Worm (Caenorhabditis elegans) whole organism, mixed stage, embryonic: ENCODE data around the gene crb-3.

ENCODE experiments used
- M03D4.4 ChIP-seq: sonication (generic microtip); optimal IDR thresholded peaks from 2 replicates; lab custom pipeline; 2017; ENCODE audit warnings: mild to moderate bottlenecking, missing genetic modification characterization, missing compliant biosample characterization
- bed-3 ChIP-seq: fragments of 200-800 bp; sonication (Bioruptor generic); optimal IDR thresholded peaks from 3 replicates; lab custom pipeline; 2018; ENCODE audit warnings: mild to moderate bottlenecking, missing genetic modification characterization, moderate library complexity, missing compliant biosample characterization
- blmp-1 ChIP-seq: fragments of 150-350 bp; optimal IDR thresholded peaks from 2 replicates; lab custom pipeline; 2014; ENCODE audit warnings: missing biosample characterization, missing genetic modification characterization
- ceh-43 ChIP-seq: fragments of 200-800 bp; sonication (Bioruptor generic); optimal IDR thresholded peaks from 2 replicates; lab custom pipeline; 2018; ENCODE audit warnings: mild to moderate bottlenecking, missing genetic modification characterization, moderate library complexity, missing compliant biosample characterization
- ces-1 ChIP-seq: fragments of 150-350 bp; optimal IDR thresholded peaks from 2 replicates; lab custom pipeline; 2014; ENCODE audit warnings: missing biosample characterization, missing genetic modification reagents, missing genetic modification characterization
- cnd-1 ChIP-seq: fragments of 200-800 bp; sonication (Bioruptor generic); optimal IDR thresholded peaks from 2 replicates; lab custom pipeline; 2018; ENCODE audit warnings: mild to moderate bottlenecking, missing genetic modification characterization, missing compliant biosample characterization
- drap-1 ChIP-seq: fragments of 200-800 bp; sonication (Bioruptor generic); optimal IDR thresholded peaks from 3 replicates; lab custom pipeline; 2018; ENCODE audit warnings: mild to moderate bottlenecking, missing genetic modification characterization, missing compliant biosample characterization
- elt-3 ChIP-seq: fragments of 150-350 bp; optimal IDR thresholded peaks from 2 replicates; lab custom pipeline; 2014; ENCODE audit warnings: missing biosample characterization, missing genetic modification characterization
- flh-1 ChIP-seq: fragments of 200-800 bp; sonication (Bioruptor generic); optimal IDR thresholded peaks from 2 replicates; lab custom pipeline; 2018; ENCODE audit warnings: mild to moderate bottlenecking, missing genetic modification characterization, moderate library complexity, missing compliant biosample characterization
- ham-2 ChIP-seq: fragments of 200-800 bp; sonication (Bioruptor generic); optimal IDR thresholded peaks from 2 replicates; lab custom pipeline; 2018; ENCODE audit warnings: mild to moderate bottlenecking, missing genetic modification characterization, missing compliant biosample characterization
- hlh-1 ChIP-seq: fragments of 150-350 bp; optimal IDR thresholded peaks from 2 replicates; lab custom pipeline; 2014; ENCODE audit warnings: missing biosample characterization, missing genetic modification reagents, missing genetic modification characterization
- lin-13 ChIP-seq: fragments of 150-350 bp; optimal IDR thresholded peaks from 2 replicates; lab custom pipeline; 2014; ENCODE audit warnings: missing biosample characterization, missing genetic modification characterization
- lin-32 ChIP-seq: fragments of 200-800 bp; sonication (Bioruptor generic); optimal IDR thresholded peaks from 2 replicates; lab custom pipeline; 2018; ENCODE audit warnings: mild to moderate bottlenecking, missing genetic modification characterization, missing compliant biosample characterization
- lsy-2 ChIP-seq: fragments of 150-350 bp; optimal IDR thresholded peaks from 2 replicates; lab custom pipeline; 2014; ENCODE audit warnings: missing biosample characterization, missing genetic modification characterization
- mep-1 ChIP-seq: fragments of 150-350 bp; optimal IDR thresholded peaks from 2 replicates; lab custom pipeline; 2017; ENCODE audit warnings: missing biosample characterization, missing genetic modification reagents, missing genetic modification characterization, inconsistent platforms
- mls-2 ChIP-seq: sonication (generic microtip); optimal IDR thresholded peaks from 2 replicates; lab custom pipeline; 2016; ENCODE audit warnings: mild to moderate bottlenecking, missing genetic modification characterization, moderate library complexity, missing compliant biosample characterization
- nhr-12 ChIP-seq: fragments of 150-350 bp; optimal IDR thresholded peaks from 2 replicates; lab custom pipeline; 2014; ENCODE audit warnings: missing biosample characterization, missing genetic modification characterization
- nhr-2 ChIP-seq: fragments of 150-350 bp; optimal IDR thresholded peaks from 2 replicates; lab custom pipeline; 2014; ENCODE audit warnings: missing biosample characterization, missing genetic modification characterization
- nhr-237 ChIP-seq: fragments of 150-350 bp; optimal IDR thresholded peaks from 2 replicates; lab custom pipeline; 2014; ENCODE audit warnings: missing biosample characterization, missing genetic modification characterization
- nhr-28 ChIP-seq: fragments of 150-350 bp; optimal IDR thresholded peaks from 2 replicates; lab custom pipeline; 2014; ENCODE audit warnings: missing biosample characterization, missing genetic modification characterization
- nhr-76 ChIP-seq: sonication (generic microtip); optimal IDR thresholded peaks from 2 replicates; lab custom pipeline; 2017; ENCODE audit warnings: missing biosample characterization, missing genetic modification characterization
- pha-4 ChIP-seq: fragments of 150-350 bp; optimal IDR thresholded peaks from 2 replicates; lab custom pipeline; 2018; ENCODE audit warnings: missing biosample characterization, missing genetic modification reagents, missing genetic modification characterization
- sem-2 ChIP-seq: fragments of 200-800 bp; sonication (Bioruptor generic); optimal IDR thresholded peaks from 2 replicates; lab custom pipeline; 2018; ENCODE audit warnings: mild to moderate bottlenecking, missing genetic modification characterization, missing compliant biosample characterization
- snpc-4 ChIP-seq: fragments of 150-350 bp; optimal IDR thresholded peaks from 2 replicates; lab custom pipeline; 2014; ENCODE audit warnings: missing biosample characterization, missing genetic modification characterization
- sptf-1 ChIP-seq: sonication (generic microtip); optimal IDR thresholded peaks from 2 replicates; lab custom pipeline; 2017; ENCODE audit warnings: mild to moderate bottlenecking, missing genetic modification characterization, moderate library complexity, missing compliant biosample characterization
- tbx-8 ChIP-seq: fragments of 200-800 bp; sonication (Bioruptor generic); optimal IDR thresholded peaks from 2 replicates; lab custom pipeline; 2018; ENCODE audit warnings: mild to moderate bottlenecking, missing genetic modification characterization, moderate library complexity, missing compliant biosample characterization
- zip-8 ChIP-seq: fragments of 150-350 bp; optimal IDR thresholded peaks from 2 replicates; lab custom pipeline; 2014; ENCODE audit warnings: missing biosample characterization, missing genetic modification characterization
- ztf-11 ChIP-seq: fragments of 150-350 bp; optimal IDR thresholded peaks from 2 replicates; lab custom pipeline; 2014; ENCODE audit warnings: missing biosample characterization, missing genetic modification characterization

crb-3 gene

ce11 chrX:9166921-9167320, 36.6 kb upstream of the crb-3 start, which contains the start of gene B0563.10:
Gene B0563.10 (minus strand): TSS chrX:9167245.
- no peak for TF ChIP-seq sem-2 (GFP tag; lab: Kevin White, UChicago)
- TF ChIP-seq nhr-12 = no peak
- no peak for TF ChIP-seq pha-4 (tag; lab: Kevin White, UChicago)
- TF ChIP-seq elt-3 (tag; lab: Kevin White, UChicago) = no peak
- TF ChIP-seq lsy-2 = no peak
- no peak for TF ChIP-seq sptf-1
- no peak for TF ChIP-seq blmp-1 (tag; lab: Kevin White, UChicago)
- TF ChIP-seq drap-1 (GFP tag; lab: Kevin White, UChicago) = no peak
- no peak for TF ChIP-seq tbx-8
- TF ChIP-seq lin-13 = no peak
- no peak for TF ChIP-seq nhr-28 (tag; lab: Kevin White, UChicago)
- TF ChIP-seq nhr-76 (tag; lab: Kevin White, UChicago) = no peak
- no peak for TF ChIP-seq hlh-1 (tag; lab: Kevin White, UChicago)

- no peak for TF ChIP-seq ham-2 (GFP tag; lab: Kevin White, UChicago)
- TF ChIP-seq blmp-1 (tag; lab: Kevin White, UChicago) = no peak
- TF ChIP-seq zip-8 (tag; lab: Kevin White, UChicago) = no peak
- no peak for TF ChIP-seq mep-1 (tag; lab: Kevin White, UChicago)
- no peak for TF ChIP-seq hlh-1 (tag; lab: Kevin White, UChicago)
- no peak for TF ChIP-seq sem-2 (GFP tag; lab: Kevin White, UChicago)
Measured at ce11 chrX:9168239-9168638, 35.3 kb upstream of the crb-3 start, which contains the start of gene B0563.9. Gene B0563.9 (plus strand): TSS chrX:9168539.

DNA sequence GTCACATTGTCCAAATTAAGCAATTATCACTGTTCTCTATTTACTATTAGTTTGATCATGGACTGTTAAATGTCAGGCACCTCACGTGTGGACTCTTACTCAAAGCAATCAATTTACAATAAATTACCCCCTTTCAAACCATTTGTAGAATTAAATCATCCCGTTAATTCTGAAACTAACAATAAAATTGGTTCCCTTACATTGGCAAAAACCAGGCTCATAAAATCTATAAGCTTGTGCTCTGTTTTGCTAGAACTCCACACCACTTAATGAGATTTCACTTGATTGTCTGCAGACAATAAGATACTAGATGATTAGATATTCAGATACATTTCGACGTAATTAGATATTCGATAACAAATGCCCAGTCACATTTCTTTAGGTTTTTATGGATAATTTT, 33.5 kb upstream of the crb-3 start:
- TF ChIP-seq hlh-1 (tag; lab: Kevin White, UChicago) = no peak
- no peak for TF ChIP-seq blmp-1 (tag; lab: Kevin White, UChicago)
- TF ChIP-seq lin-13 = no peak
- no peak for TF ChIP-seq nhr-76 (tag; lab: Kevin White, UChicago)
- TF ChIP-seq nhr-2 (tag; lab: Kevin White, UChicago) = no peak
- TF ChIP-seq M03D4.4 (tag; lab: Kevin White, UChicago) = no peak
- no peak for TF ChIP-seq drap-1 (GFP tag; lab: Kevin White, UChicago)
- TF ChIP-seq flh-1 = no peak
- TF ChIP-seq ces-1 = no peak

ce11 chrX:9171241-9171640, 32.3 kb upstream of the crb-3 start, which contains the start of gene B0563.1:
Gene B0563.1 (plus strand): TSS chrX:9171541.
- TF ChIP-seq lin-13 (no peak), bed-3 (GFP tag; lab: Kevin White, UChicago) (no peak), cnd-1 (tag; lab: Kevin White, UChicago) (no peak), snpc-4 (no peak), lsy-2 (no peak), nhr-12 (no peak), nhr-237 (tag; lab: Kevin White, UChicago) (no peak), ztf-11 (tag; lab: Kevin White, UChicago) (no peak), elt-3 (tag; lab: Kevin White, UChicago) (no peak), sem-2 (GFP tag; lab: Kevin White, UChicago) (no peak), M03D4.4 (tag; lab: Kevin White, UChicago) (no peak), mls-2 (no peak), nhr-2 (tag; lab: Kevin White, UChicago) (no peak), sptf-1 (no peak)

DNA sequence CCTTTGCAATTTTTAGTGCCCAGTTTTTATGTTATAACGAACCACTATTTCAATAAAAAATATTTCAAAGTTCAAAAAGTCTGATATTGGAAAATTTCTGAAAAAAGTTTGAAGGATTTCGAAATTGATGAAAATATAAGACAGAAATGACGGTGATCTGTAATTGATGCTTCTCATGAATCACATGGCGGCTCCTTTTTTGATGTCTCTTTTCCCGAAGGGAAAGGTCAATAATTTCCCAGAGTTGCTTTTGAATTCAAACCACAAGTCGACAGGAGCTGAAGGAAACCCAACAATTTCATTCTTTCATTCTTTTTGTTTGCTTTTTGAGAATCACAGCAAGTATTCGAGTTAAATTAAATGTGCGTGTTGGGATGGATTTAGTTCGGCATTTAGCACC, 31.3 kb upstream of the crb-3 start, which contains the start of gene B0563.18:
Gene B0563.18 (plus strand): TSS at position 301 of the 400 bp plus-strand sequence.
- TF ChIP-seq hlh-1 (tag; lab: Kevin White, UChicago) (no peak), pha-4 (tag; lab: Kevin White, UChicago) (no peak), mls-2 (no peak), sptf-1 (no peak), drap-1 (GFP tag; lab: Kevin White, UChicago) (no peak), lin-32 (no peak), ceh-43 (no peak), ces-1 (no peak), nhr-76 (tag; lab: Kevin White, UChicago) (no peak), elt-3 (tag; lab: Kevin White, UChicago) (no peak), zip-8 (tag; lab: Kevin White, UChicago) (no peak), nhr-12 (no peak), flh-1 (no peak), ham-2 (GFP tag; lab: Kevin White, UChicago) (no peak)

DNA sequence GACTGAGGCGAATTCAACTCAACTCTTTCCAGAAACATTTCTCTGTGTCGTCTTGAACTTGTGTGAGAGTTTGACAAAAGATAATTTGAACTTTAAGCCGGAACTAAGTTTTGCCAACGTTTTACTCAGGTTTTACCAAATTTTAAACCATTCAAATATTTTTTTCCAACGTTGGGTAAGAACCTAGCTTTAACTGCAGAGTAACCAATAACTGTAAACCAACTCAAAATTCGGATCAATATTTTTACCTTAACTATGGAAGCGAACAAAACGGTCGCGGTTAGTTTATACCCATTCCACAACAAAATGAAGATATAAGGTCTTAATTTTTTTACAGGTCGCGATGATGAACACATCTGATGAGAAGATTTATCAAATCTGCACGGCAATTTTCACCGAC, 30.8 kb upstream of the crb-3 start:
- TF ChIP-seq nhr-28 (tag; lab: Kevin White, UChicago) (no peak), M03D4.4 (tag; lab: Kevin White, UChicago) (no peak), nhr-237 (tag; lab: Kevin White, UChicago) (no peak), tbx-8 (no peak), mls-2 (no peak), flh-1 (no peak), sptf-1 (no peak), zip-8 (tag; lab: Kevin White, UChicago) (no peak), drap-1 (GFP tag; lab: Kevin White, UChicago) (no peak), pha-4 (tag; lab: Kevin White, UChicago) (no peak), lin-32 (no peak)
- TF ChIP-seq, all 35 proteins: peak for 0
